Fruit fly (Drosophila melanogaster) whole organism, embryonic: Measurements from ENCODE around the gene CG42827.

Experiments
- BEAF-32 ChIP-seq: fragments of 200-800 bp; sonication (Bioruptor generic); optimal IDR thresholded peaks from 3 replicates; lab custom pipeline; 2017; ENCODE audit warnings: missing biosample characterization, missing genetic modification characterization, mild to moderate bottlenecking, moderate library complexity, missing genetic modification reagents
- C15 ChIP-seq: fragments of 200-800 bp; sonication (Bioruptor generic); IDR thresholded peaks from 3 replicates; pipeline ENCODE4 v1.3.6; 2022; ENCODE audit warnings: missing biosample characterization, missing genetic modification characterization
- CG10565 ChIP-seq: fragments of 200-800 bp; sonication (Bioruptor generic); optimal IDR thresholded peaks from 3 replicates; lab custom pipeline; 2016; ENCODE audit warnings: missing biosample characterization, mild to moderate bottlenecking, missing genetic modification characterization
- CG13624 ChIP-seq: fragments of 200-800 bp; sonication (Bioruptor generic); optimal IDR thresholded peaks from 2 replicates; lab custom pipeline; 2016; ENCODE audit warnings: missing biosample characterization, missing genetic modification characterization
- CG14441 ChIP-seq: fragments of 200-800 bp; sonication (Bioruptor generic); IDR thresholded peaks from 2 replicates; pipeline ENCODE4 v1.3.6; 2022; ENCODE audit warnings: missing biosample characterization, missing genetic modification characterization
- CG15601 ChIP-seq: fragments of 200-800 bp; sonication (Bioruptor generic); optimal IDR thresholded peaks from 3 replicates; lab custom pipeline; 2019; ENCODE audit warnings: missing biosample characterization, mild to moderate bottlenecking, missing genetic modification characterization, moderate library complexity
- CG17361 ChIP-seq: fragments of 200-800 bp; sonication (Bioruptor generic); IDR thresholded peaks from 3 replicates; pipeline ENCODE4 v1.3.6; 2022; ENCODE audit warnings: missing biosample characterization, missing genetic modification characterization
- CG17568 ChIP-seq: fragments of 200-800 bp; sonication (Bioruptor generic); optimal IDR thresholded peaks from 2 replicates; lab custom pipeline; 2018; ENCODE audit warnings: missing biosample characterization, mild to moderate bottlenecking, missing genetic modification characterization, moderate library complexity
- CG18262 ChIP-seq: fragments of 200-800 bp; optimal IDR thresholded peaks from 3 replicates; lab custom pipeline; 2019; ENCODE audit warnings: missing biosample characterization, mild to moderate bottlenecking, missing genetic modification characterization, moderate library complexity
- CG18619 ChIP-seq: fragments of 200-800 bp; sonication (Bioruptor generic); optimal IDR thresholded peaks from 3 replicates; lab custom pipeline; 2017; ENCODE audit warnings: missing biosample characterization, mild to moderate bottlenecking, missing genetic modification characterization
- CG2116 ChIP-seq: fragments of 200-800 bp; sonication (Bioruptor generic); optimal IDR thresholded peaks from 3 replicates; lab custom pipeline; 2018; ENCODE audit warnings: missing biosample characterization, mild to moderate bottlenecking, missing genetic modification characterization
- CG31224 ChIP-seq: fragments of 200-800 bp; sonication (Bioruptor generic); IDR thresholded peaks from 2 replicates; pipeline ENCODE4 v1.3.6; 2022; ENCODE audit warnings: missing biosample characterization, missing genetic modification characterization
- CG33557 ChIP-seq: fragments of 200-800 bp; sonication (Bioruptor generic); optimal IDR thresholded peaks from 2 replicates; lab custom pipeline; 2019; ENCODE audit warnings: missing biosample characterization, mild to moderate bottlenecking, missing genetic modification characterization, moderate library complexity
- CG3995 ChIP-seq: fragments of 200-800 bp; sonication (Bioruptor generic); optimal IDR thresholded peaks from 3 replicates; lab custom pipeline; 2016; ENCODE audit warnings: missing biosample characterization, missing genetic modification characterization
- CG4730 ChIP-seq: fragments of 200-800 bp; sonication (Bioruptor generic); IDR thresholded peaks from 2 replicates; pipeline ENCODE4 v1.3.6; 2022; ENCODE audit warnings: missing biosample characterization, missing genetic modification characterization
- CG5953 ChIP-seq: fragments of 200-800 bp; sonication (Bioruptor generic); IDR thresholded peaks from 2 replicates; pipeline ENCODE4 v1.3.6; 2022; ENCODE audit warnings: missing biosample characterization, missing genetic modification characterization
- CG6175 ChIP-seq: fragments of 200-800 bp; sonication (Bioruptor generic); IDR thresholded peaks from 3 replicates; pipeline ENCODE4 v1.3.6; 2022; ENCODE audit warnings: missing biosample characterization, missing genetic modification characterization
- CG7357 ChIP-seq: fragments of 200-800 bp; sonication (Bioruptor generic); IDR thresholded peaks from 3 replicates; pipeline ENCODE4 v1.3.6; 2022; ENCODE audit warnings: missing biosample characterization, missing genetic modification characterization
- CG7372 ChIP-seq: fragments of 200-800 bp; sonication (Bioruptor generic); IDR thresholded peaks from 2 replicates; pipeline ENCODE4 v1.3.6; 2022; ENCODE audit warnings: missing biosample characterization, missing genetic modification characterization
- D ChIP-seq, 2 experiments: fragments of 200-800 bp in 1 of 2; fragments of >200 bp in 1 of 2; sonication (Bioruptor generic) in 1 of 2; optimal IDR thresholded peaks; 2 replicates in 1 of 2; 3 replicates in 1 of 2; lab custom pipeline; 2017; ENCODE audit warnings: mild to moderate bottlenecking in 1 of 2, missing biosample characterization in 1 of 2, missing genetic modification characterization in 1 of 2, missing genetic modification reagents in 1 of 2
- Dbx ChIP-seq: fragments of 200-800 bp; sonication (Bioruptor generic); IDR thresholded peaks from 3 replicates; pipeline ENCODE4 v1.3.6; 2022; ENCODE audit warnings: missing biosample characterization, missing genetic modification characterization
- Deaf1 ChIP-seq: fragments of 200-800 bp; optimal IDR thresholded peaks from 3 replicates; lab custom pipeline; 2019; ENCODE audit warnings: missing biosample characterization, mild to moderate bottlenecking, missing genetic modification characterization, moderate library complexity
- Dref ChIP-seq: fragments of 200-800 bp; sonication (Bioruptor generic); IDR thresholded peaks from 2 replicates; pipeline ENCODE4 v1.3.6; 2022; ENCODE audit warnings: missing biosample characterization, missing genetic modification characterization
- Elba2 ChIP-seq: fragments of 200-800 bp; sonication (Bioruptor generic); optimal IDR thresholded peaks from 3 replicates; lab custom pipeline; 2016; ENCODE audit warnings: missing biosample characterization, missing genetic modification characterization
- Fer3 ChIP-seq: fragments of 200-800 bp; sonication (Bioruptor generic); optimal IDR thresholded peaks from 2 replicates; lab custom pipeline; 2018; ENCODE audit warnings: missing biosample characterization, mild to moderate bottlenecking, missing genetic modification characterization, moderate library complexity
- HHEX ChIP-seq: fragments of 200-800 bp; sonication (Bioruptor generic); optimal IDR thresholded peaks from 3 replicates; lab custom pipeline; 2017; ENCODE audit warnings: missing biosample characterization, mild to moderate bottlenecking, missing genetic modification characterization, missing genetic modification reagents
- HLH54F ChIP-seq: fragments of 200-800 bp; sonication (Bioruptor generic); optimal IDR thresholded peaks from 3 replicates; lab custom pipeline; 2016; ENCODE audit warnings: missing biosample characterization, missing genetic modification characterization
- Hand ChIP-seq: fragments of 200-800 bp; sonication (Bioruptor generic); optimal IDR thresholded peaks from 2 replicates; lab custom pipeline; 2017; ENCODE audit warnings: mild to moderate bottlenecking, missing biosample characterization, missing genetic modification reagents, missing genetic modification characterization
- Mad ChIP-seq: fragments of 200-800 bp; sonication (Bioruptor generic); optimal IDR thresholded peaks from 2 replicates; lab custom pipeline; 2016; ENCODE audit warnings: missing biosample characterization, missing genetic modification characterization
- NfI ChIP-seq: fragments of 200-800 bp; sonication (Bioruptor generic); optimal IDR thresholded peaks from 3 replicates; lab custom pipeline; 2018; ENCODE audit warnings: missing biosample characterization, mild to moderate bottlenecking, missing genetic modification characterization, moderate library complexity
- Six4 ChIP-seq: fragments of 200-800 bp; sonication (Bioruptor generic); optimal IDR thresholded peaks from 2 replicates; lab custom pipeline; 2016; ENCODE audit warnings: missing biosample characterization, missing genetic modification characterization
- Sry-β ChIP-seq: fragments of 200-800 bp; sonication (Bioruptor generic); optimal IDR thresholded peaks from 2 replicates; lab custom pipeline; 2018; ENCODE audit warnings: missing biosample characterization, mild to moderate bottlenecking, missing genetic modification characterization, moderate library complexity
- ara ChIP-seq: fragments of 200-800 bp; sonication (Bioruptor generic); IDR thresholded peaks from 2 replicates; pipeline ENCODE4 v1.3.6; 2022; ENCODE audit warnings: missing biosample characterization, missing genetic modification characterization
- bab2 ChIP-seq: fragments of 200-800 bp; sonication (Bioruptor generic); optimal IDR thresholded peaks from 2 replicates; lab custom pipeline; 2016; ENCODE audit warnings: missing biosample characterization, missing genetic modification characterization
- bowl ChIP-seq: fragments of 200-800 bp; sonication (Bioruptor generic); IDR thresholded peaks from 2 replicates; pipeline ENCODE4 v1.3.6; 2022; ENCODE audit warnings: missing biosample characterization, missing genetic modification characterization
- dan ChIP-seq: fragments of 200-800 bp; sonication (Bioruptor generic); IDR thresholded peaks from 2 replicates; pipeline ENCODE4 v1.3.6; 2022; ENCODE audit warnings: missing biosample characterization, missing genetic modification characterization
- dysf ChIP-seq: fragments of 200-800 bp; sonication (Bioruptor generic); IDR thresholded peaks from 3 replicates; pipeline ENCODE4 v1.3.6; 2022; ENCODE audit warnings: missing biosample characterization, missing genetic modification characterization
- gcm2 ChIP-seq: fragments of 200-800 bp; sonication (Bioruptor generic); optimal IDR thresholded peaks from 2 replicates; lab custom pipeline; 2016; ENCODE audit warnings: missing biosample characterization, missing genetic modification characterization
- grau ChIP-seq: fragments of 200-800 bp; optimal IDR thresholded peaks from 3 replicates; lab custom pipeline; 2019; ENCODE audit warnings: missing biosample characterization, mild to moderate bottlenecking, missing genetic modification characterization, moderate library complexity
- lola ChIP-seq, 3 experiments: fragments of >200 bp in 2 of 3; fragments of 200-800 bp in 1 of 3; sonication (Bioruptor generic) in 1 of 3; optimal IDR thresholded peaks; 2 replicates each; lab custom pipeline; 2017 to 2019; ENCODE audit warnings: missing biosample characterization in 3 of 3, missing genetic modification characterization in 3 of 3, mild to moderate bottlenecking in 1 of 3, moderate library complexity in 1 of 3
- scrt ChIP-seq: fragments of 200-800 bp; sonication (Bioruptor generic); optimal IDR thresholded peaks from 2 replicates; lab custom pipeline; 2018; ENCODE audit warnings: missing biosample characterization, mild to moderate bottlenecking, missing genetic modification characterization, moderate library complexity
- sd ChIP-seq: fragments of 200-800 bp; sonication (Bioruptor generic); optimal IDR thresholded peaks from 3 replicates; lab custom pipeline; 2018; ENCODE audit warnings: missing biosample characterization, mild to moderate bottlenecking, missing genetic modification characterization, moderate library complexity
- sim ChIP-seq: fragments of 200-800 bp; sonication (Bioruptor generic); IDR thresholded peaks from 2 replicates; pipeline ENCODE4 v1.3.6; 2022; ENCODE audit warnings: missing biosample characterization, missing genetic modification characterization
- sima ChIP-seq: fragments of 200-800 bp; sonication (Bioruptor generic); optimal IDR thresholded peaks from 2 replicates; lab custom pipeline; 2016; ENCODE audit warnings: missing biosample characterization, missing genetic modification characterization
- slou ChIP-seq: fragments of 200-800 bp; sonication (Bioruptor generic); optimal IDR thresholded peaks from 3 replicates; lab custom pipeline; 2016; ENCODE audit warnings: missing biosample characterization, missing genetic modification characterization
- sna ChIP-seq: fragments of 200-800 bp; sonication (Bioruptor generic); IDR thresholded peaks from 2 replicates; pipeline ENCODE4 v1.3.6; 2022; ENCODE audit warnings: missing biosample characterization, missing genetic modification characterization; ENCODE audit not compliant: partially characterized antibody
- stc ChIP-seq: fragments of 200-800 bp; sonication (Bioruptor generic); IDR thresholded peaks from 2 replicates; pipeline ENCODE4 v1.3.6; 2022; ENCODE audit warnings: missing biosample characterization, missing genetic modification characterization
- trh ChIP-seq: fragments of 200-800 bp; sonication (Bioruptor generic); optimal IDR thresholded peaks from 2 replicates; lab custom pipeline; 2016; ENCODE audit warnings: missing biosample characterization, missing genetic modification characterization
- tx ChIP-seq: fragments of 200-800 bp; sonication (Bioruptor generic); optimal IDR thresholded peaks from 2 replicates; lab custom pipeline; 2016; ENCODE audit warnings: missing biosample characterization, missing genetic modification characterization

CG42827 gene

DNA sequence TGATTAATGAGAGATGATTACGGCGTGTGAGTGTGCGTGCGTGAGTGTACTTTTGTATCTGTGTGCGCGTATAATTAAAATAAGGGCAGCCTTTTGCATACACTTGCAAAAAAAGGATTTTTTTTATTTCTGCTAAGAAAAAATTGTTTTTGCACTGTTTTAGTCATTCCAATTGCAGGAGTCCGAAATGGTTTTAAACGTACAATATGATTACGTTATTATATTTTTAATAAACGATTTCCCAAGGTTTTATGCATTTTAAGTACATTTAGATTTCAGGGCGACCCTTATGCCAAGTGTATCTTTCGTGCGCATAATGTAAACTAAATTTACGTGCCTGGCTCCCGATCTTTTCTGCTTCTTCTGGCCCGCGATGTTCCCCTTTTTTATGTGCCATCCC lies 37.9 kb upstream of the CG42827 start (continued):
- TF ChIP-seq D (optimal IDR thresholded peaks at IDR 0.05; lab: Kevin White, UChicago) (no peak), D (GFP tag; optimal IDR thresholded peaks at IDR 0.05; lab: Kevin White, UChicago) (peak; percentile 6), Deaf1 (tag; lab: Kevin White, UChicago) (peak; percentile 1), CG3995 (GFP tag; lab: Kevin White, UChicago) (peak; percentile 2), CG31224 (GFP tag; lab: Robert Waterston, UW) (0 out of 2 replicates have a peak, but pooled peaks have one; percentile 43), bab2 (GFP tag; lab: Kevin White, UChicago) (peak; percentile 38), tx (no peak), bowl (GFP tag; lab: Robert Waterston, UW) (no peak), CG4730 (GFP tag; lab: Robert Waterston, UW) (peak; percentile 35; the same call in 1 of the 2 replicates), scrt (GFP tag; lab: Kevin White, UChicago) (peak; percentile 14), grau (tag; lab: Kevin White, UChicago) (peak; percentile 60)
- TF ChIP-seq, all 482 proteins: peak for 162

DNA sequence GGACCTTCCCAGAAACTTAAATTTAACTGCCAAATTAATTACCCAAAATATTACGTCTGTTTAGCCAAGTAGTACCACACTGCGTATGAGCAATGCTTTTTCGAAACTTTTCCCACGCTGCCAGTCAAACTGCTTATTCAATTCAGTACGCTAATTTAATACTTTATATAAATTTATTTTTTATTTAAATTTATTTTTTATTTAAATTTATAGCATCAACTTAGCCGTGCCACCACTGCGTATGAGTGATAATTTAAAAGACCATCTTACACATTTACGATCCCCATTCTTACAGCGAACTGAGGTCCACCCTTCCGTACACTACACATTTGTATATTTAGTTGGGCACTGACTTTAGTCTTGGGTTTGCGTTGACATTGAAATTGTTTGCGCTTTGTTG lies 37.1 kb upstream of the CG42827 start:
- no peak for TF ChIP-seq Dref (GFP tag; lab: Robert Waterston, UW)
- peak in 1 of 3 experiments; percentile 43 for TF ChIP-seq lola (GFP tag; optimal IDR thresholded peaks at IDR 0.05; lab: Kevin White, UChicago)
- TF ChIP-seq stc, result peak; percentile 53; the same call in 1 of the 2 replicates
- peak; percentile 81 for TF ChIP-seq HHEX (GFP tag; lab: Kevin White, UChicago)
- peak; percentile 85 for TF ChIP-seq CG7372 (GFP tag; lab: Robert Waterston, UW)
- TF ChIP-seq CG6175, result no peak; the same call in 2 of the 3 replicates
- TF ChIP-seq CG5953, result no peak
- no peak for TF ChIP-seq sima
- no peak for TF ChIP-seq sim (GFP tag; lab: Robert Waterston, UW)
- TF ChIP-seq CG14441 (GFP tag; lab: Robert Waterston, UW), result peak; percentile 25; the same call in 1 of the 2 replicates
- TF ChIP-seq C15, result no peak
- TF ChIP-seq sna (GFP tag; lab: Robert Waterston, UW), result no peak
- TF ChIP-seq Sry-β (GFP tag; lab: Kevin White, UChicago), result peak; percentile 18
- peak; percentile 85 for TF ChIP-seq NfI (GFP tag; lab: Kevin White, UChicago)
- peak; percentile 5 for TF ChIP-seq CG15601 (tag; lab: Kevin White, UChicago)
- TF ChIP-seq BEAF-32 (GFP tag; lab: Kevin White, UChicago), result no peak
- TF ChIP-seq CG13624, result no peak
- no peak for TF ChIP-seq CG10565 (GFP tag; lab: Kevin White, UChicago)
- peak; percentile 84 for TF ChIP-seq Dbx (GFP tag; lab: Robert Waterston, UW)
- peak; percentile 70 for TF ChIP-seq CG17361 (GFP tag; lab: Robert Waterston, UW)
- TF ChIP-seq gcm2 (GFP tag; lab: Kevin White, UChicago), result no peak
- peak; percentile 18 for TF ChIP-seq CG17568 (GFP tag; lab: Kevin White, UChicago)
- no peak for TF ChIP-seq CG33557 (GFP tag; lab: Kevin White, UChicago)
- TF ChIP-seq Hand, result peak; percentile 86
- TF ChIP-seq sd (tag; lab: Kevin White, UChicago), result peak; percentile 69
- no peak for TF ChIP-seq HLH54F (GFP tag; lab: Kevin White, UChicago)
- peak; percentile 11 for TF ChIP-seq slou (GFP tag; lab: Kevin White, UChicago)
- TF ChIP-seq dan (GFP tag; lab: Robert Waterston, UW), result no peak
- TF ChIP-seq CG18619, result peak; percentile 83
- peak; percentile 83 for TF ChIP-seq Fer3 (tag; lab: Kevin White, UChicago)
- TF ChIP-seq CG18262, result peak; percentile 50
- TF ChIP-seq CG7357 (GFP tag; lab: Robert Waterston, UW), result peak; percentile 59
- no peak for TF ChIP-seq Elba2 (GFP tag; lab: Kevin White, UChicago)
- no peak for TF ChIP-seq Mad (GFP tag; lab: Kevin White, UChicago)
- peak; percentile 84; the same call in 2 of the 3 replicates for TF ChIP-seq dysf (GFP tag; lab: Robert Waterston, UW)
- TF ChIP-seq Six4 (GFP tag; lab: Kevin White, UChicago), result peak; percentile 33
- peak; percentile 17 for TF ChIP-seq CG2116 (GFP tag; lab: Kevin White, UChicago)
- TF ChIP-seq trh (GFP tag; lab: Kevin White, UChicago), result peak; percentile 7
- TF ChIP-seq ara (GFP tag; lab: Robert Waterston, UW), result no peak
